Fruit fly (Drosophila melanogaster) whole organism, embryonic: ENCODE results near the gene Rlb1.
A peak's percentile ranks its signal among the peaks of the same experiment; 100 is the strongest.

Experiments
- Aef1 ChIP-seq: fragments of 200-800 bp; sonication (Bioruptor generic); IDR thresholded peaks from 3 replicates; pipeline ENCODE4 v1.3.6; 2022; ENCODE audit warnings: missing biosample characterization, missing genetic modification characterization
- B-H1 ChIP-seq: fragments of 200-800 bp; sonication (Bioruptor generic); IDR thresholded peaks from 3 replicates; pipeline ENCODE4 v1.3.6; 2022; ENCODE audit warnings: missing biosample characterization, missing genetic modification characterization
- CG12219 ChIP-seq: fragments of 200-800 bp; sonication (Bioruptor generic); optimal IDR thresholded peaks from 3 replicates; lab custom pipeline; 2018; ENCODE audit warnings: missing biosample characterization, mild to moderate bottlenecking, missing genetic modification characterization
- CG12236 ChIP-seq: fragments of 200-800 bp; sonication (Bioruptor generic); optimal IDR thresholded peaks from 2 replicates; lab custom pipeline; 2016; ENCODE audit warnings: missing biosample characterization, missing genetic modification characterization
- CG12942 ChIP-seq: fragments of 200-800 bp; sonication (Bioruptor generic); optimal IDR thresholded peaks from 3 replicates; lab custom pipeline; 2016; ENCODE audit warnings: missing biosample characterization, missing genetic modification characterization
- CG14014 ChIP-seq: fragments of 200-800 bp; sonication (Bioruptor generic); IDR thresholded peaks from 2 replicates; pipeline ENCODE4 v1.3.6; 2022; ENCODE audit warnings: missing biosample characterization, missing genetic modification characterization
- CG15073 ChIP-seq: fragments of 200-800 bp; sonication (Bioruptor generic); optimal IDR thresholded peaks from 2 replicates; lab custom pipeline; 2016; ENCODE audit warnings: missing biosample characterization, missing genetic modification characterization
- CG15601 ChIP-seq: fragments of 200-800 bp; sonication (Bioruptor generic); optimal IDR thresholded peaks from 3 replicates; lab custom pipeline; 2019; ENCODE audit warnings: missing biosample characterization, mild to moderate bottlenecking, missing genetic modification characterization, moderate library complexity
- CG17612 ChIP-seq: fragments of 200-800 bp; sonication (Bioruptor generic); IDR thresholded peaks from 2 replicates; pipeline ENCODE4 v1.3.6; 2022; ENCODE audit warnings: missing biosample characterization, missing genetic modification characterization
- CG17829 ChIP-seq: fragments of 200-800 bp; optimal IDR thresholded peaks from 2 replicates; lab custom pipeline; 2019; ENCODE audit warnings: missing biosample characterization, mild to moderate bottlenecking, missing genetic modification characterization, moderate library complexity
- CG2129 ChIP-seq: fragments of 200-800 bp; sonication (Bioruptor generic); IDR thresholded peaks from 2 replicates; pipeline ENCODE4 v1.3.6; 2022; ENCODE audit warnings: missing biosample characterization, missing genetic modification characterization; ENCODE audit not compliant: partially characterized antibody
- CG2199 ChIP-seq: fragments of 200-800 bp; sonication (Bioruptor generic); IDR thresholded peaks from 3 replicates; pipeline ENCODE4 v1.3.6; 2022; ENCODE audit warnings: missing biosample characterization, missing genetic modification characterization
- CG31224 ChIP-seq: fragments of 200-800 bp; sonication (Bioruptor generic); IDR thresholded peaks from 2 replicates; pipeline ENCODE4 v1.3.6; 2022; ENCODE audit warnings: missing biosample characterization, missing genetic modification characterization
- CG31388 ChIP-seq: fragments of 200-800 bp; sonication (Bioruptor generic); optimal IDR thresholded peaks from 2 replicates; lab custom pipeline; 2016; ENCODE audit warnings: missing biosample characterization, missing genetic modification characterization
- CG43689 ChIP-seq: fragments of 200-800 bp; sonication (Bioruptor generic); IDR thresholded peaks from 2 replicates; pipeline ENCODE4 v1.3.6; 2022; ENCODE audit warnings: missing biosample characterization, missing genetic modification characterization
- CG4707 ChIP-seq: fragments of 200-800 bp; sonication (Bioruptor generic); optimal IDR thresholded peaks from 2 replicates; lab custom pipeline; 2018; ENCODE audit warnings: missing biosample characterization, mild to moderate bottlenecking, missing genetic modification characterization, moderate library complexity
- CG6813 ChIP-seq: fragments of 200-800 bp; sonication (Bioruptor generic); optimal IDR thresholded peaks from 2 replicates; lab custom pipeline; 2017; ENCODE audit warnings: missing biosample characterization, missing genetic modification characterization, mild to moderate bottlenecking, moderate library complexity, missing genetic modification reagents
- CG9437 ChIP-seq: fragments of 200-800 bp; sonication (Bioruptor generic); optimal IDR thresholded peaks from 2 replicates; lab custom pipeline; 2018; ENCODE audit warnings: missing biosample characterization, mild to moderate bottlenecking, missing genetic modification characterization
- Deaf1 ChIP-seq: fragments of 200-800 bp; optimal IDR thresholded peaks from 3 replicates; lab custom pipeline; 2019; ENCODE audit warnings: missing biosample characterization, mild to moderate bottlenecking, missing genetic modification characterization, moderate library complexity
- E2f1 ChIP-seq: fragments of 200-800 bp; sonication (Bioruptor generic); IDR thresholded peaks from 2 replicates; pipeline ENCODE4 v1.3.6; 2022; ENCODE audit warnings: missing biosample characterization, missing genetic modification characterization
- Fer3 ChIP-seq: fragments of 200-800 bp; sonication (Bioruptor generic); optimal IDR thresholded peaks from 2 replicates; lab custom pipeline; 2018; ENCODE audit warnings: missing biosample characterization, mild to moderate bottlenecking, missing genetic modification characterization, moderate library complexity
- Gug ChIP-seq: fragments of 200-800 bp; sonication (Bioruptor generic); IDR thresholded peaks from 4 replicates; pipeline ENCODE4 v1.3.6; 2022; ENCODE audit warnings: missing biosample characterization, missing genetic modification characterization
- HHEX ChIP-seq: fragments of 200-800 bp; sonication (Bioruptor generic); optimal IDR thresholded peaks from 3 replicates; lab custom pipeline; 2017; ENCODE audit warnings: missing biosample characterization, mild to moderate bottlenecking, missing genetic modification characterization, missing genetic modification reagents
- HmgD ChIP-seq: fragments of 200-800 bp; sonication (Bioruptor generic); optimal IDR thresholded peaks from 3 replicates; lab custom pipeline; 2016; ENCODE audit warnings: missing biosample characterization, missing genetic modification characterization
- Hmr ChIP-seq: fragments of 200-800 bp; sonication (Bioruptor generic); optimal IDR thresholded peaks from 3 replicates; lab custom pipeline; 2017; ENCODE audit warnings: mild to moderate bottlenecking, missing biosample characterization, missing genetic modification reagents, missing genetic modification characterization
- Nf-YA ChIP-seq: fragments of 200-800 bp; sonication (Bioruptor generic); IDR thresholded peaks from 2 replicates; pipeline ENCODE4 v1.3.6; 2022; ENCODE audit warnings: missing biosample characterization, missing genetic modification characterization
- Rx ChIP-seq: fragments of 200-800 bp; sonication (Bioruptor generic); IDR thresholded peaks from 2 replicates; pipeline ENCODE4 v1.3.6; 2022; ENCODE audit warnings: missing biosample characterization, missing genetic modification characterization
- Tbp ChIP-seq: fragments of >200 bp; optimal IDR thresholded peaks from 2 replicates; lab custom pipeline; 2018; ENCODE audit warnings: missing biosample characterization, missing genetic modification characterization
- ase ChIP-seq: fragments of 200-800 bp; sonication (Bioruptor generic); IDR thresholded peaks from 3 replicates; pipeline ENCODE4 v1.3.6; 2022; ENCODE audit warnings: missing biosample characterization, missing genetic modification characterization
- bowl ChIP-seq: fragments of 200-800 bp; sonication (Bioruptor generic); IDR thresholded peaks from 2 replicates; pipeline ENCODE4 v1.3.6; 2022; ENCODE audit warnings: missing biosample characterization, missing genetic modification characterization
- corto ChIP-seq: fragments of 200-800 bp; sonication (Bioruptor generic); optimal IDR thresholded peaks from 2 replicates; lab custom pipeline; 2016; ENCODE audit warnings: missing biosample characterization, mild to moderate bottlenecking, missing genetic modification characterization, moderate library complexity
- crol ChIP-seq: fragments of 200-800 bp; sonication (Bioruptor generic); IDR thresholded peaks from 2 replicates; pipeline ENCODE4 v1.3.6; 2022; ENCODE audit warnings: missing biosample characterization, missing genetic modification characterization
- dati ChIP-seq: fragments of 200-800 bp; sonication (Bioruptor generic); IDR thresholded peaks from 2 replicates; pipeline ENCODE4 v1.3.6; 2022; ENCODE audit warnings: missing biosample characterization, missing genetic modification characterization
- dm ChIP-seq: fragments of 200-800 bp; sonication (Bioruptor generic); optimal IDR thresholded peaks from 3 replicates; lab custom pipeline; 2016; ENCODE audit warnings: missing biosample characterization, missing genetic modification characterization
- dmrt99B ChIP-seq: fragments of 200-800 bp; sonication (Bioruptor generic); optimal IDR thresholded peaks from 2 replicates; lab custom pipeline; 2018; ENCODE audit warnings: missing biosample characterization, mild to moderate bottlenecking, missing genetic modification characterization, moderate library complexity
- emc ChIP-seq: fragments of 200-800 bp; sonication (Bioruptor generic); optimal IDR thresholded peaks from 2 replicates; lab custom pipeline; 2016; ENCODE audit warnings: missing biosample characterization, missing genetic modification characterization
- en ChIP-seq: fragments of 200-800 bp; sonication (Bioruptor generic); optimal IDR thresholded peaks from 2 replicates; lab custom pipeline; 2016; ENCODE audit warnings: missing biosample characterization, missing genetic modification characterization
- fd102C ChIP-seq: fragments of 200-800 bp; sonication (Bioruptor generic); optimal IDR thresholded peaks from 2 replicates; lab custom pipeline; 2018; ENCODE audit warnings: missing biosample characterization, mild to moderate bottlenecking, missing genetic modification characterization, moderate library complexity
- gce ChIP-seq: fragments of 200-800 bp; sonication (Bioruptor generic); IDR thresholded peaks from 3 replicates; pipeline ENCODE4 v1.3.6; 2022; ENCODE audit warnings: missing biosample characterization, missing genetic modification characterization
- gcm2 ChIP-seq: fragments of 200-800 bp; sonication (Bioruptor generic); optimal IDR thresholded peaks from 2 replicates; lab custom pipeline; 2016; ENCODE audit warnings: missing biosample characterization, missing genetic modification characterization
- ind ChIP-seq: fragments of 200-800 bp; sonication (Bioruptor generic); optimal IDR thresholded peaks from 3 replicates; lab custom pipeline; 2016; ENCODE audit warnings: missing biosample characterization, missing genetic modification characterization
- kah ChIP-seq: fragments of 200-800 bp; sonication (Bioruptor generic); optimal IDR thresholded peaks from 2 replicates; lab custom pipeline; 2018; ENCODE audit warnings: missing biosample characterization, mild to moderate bottlenecking, missing genetic modification characterization
- ken ChIP-seq: fragments of 200-800 bp; sonication (Bioruptor generic); IDR thresholded peaks from 3 replicates; pipeline ENCODE4 v1.3.6; 2022; ENCODE audit warnings: missing biosample characterization, missing genetic modification characterization
- nom ChIP-seq: fragments of 200-800 bp; sonication (Bioruptor generic); optimal IDR thresholded peaks from 2 replicates; lab custom pipeline; 2017; ENCODE audit warnings: missing biosample characterization, missing genetic modification characterization, mild to moderate bottlenecking, moderate library complexity, missing genetic modification reagents
- psq ChIP-seq: fragments of 200-800 bp; sonication (Bioruptor generic); optimal IDR thresholded peaks from 2 replicates; lab custom pipeline; 2017; ENCODE audit warnings: missing biosample characterization, missing genetic modification characterization
- rib ChIP-seq: fragments of 200-800 bp; sonication (Bioruptor generic); IDR thresholded peaks from 2 replicates; pipeline ENCODE4 v1.3.6; 2022; ENCODE audit warnings: missing biosample characterization, missing genetic modification characterization
- shn ChIP-seq: fragments of 200-800 bp; sonication (Bioruptor generic); optimal IDR thresholded peaks from 3 replicates; lab custom pipeline; 2016; ENCODE audit warnings: missing biosample characterization, missing genetic modification characterization
- slbo ChIP-seq: fragments of 200-800 bp; sonication (Bioruptor generic); IDR thresholded peaks from 2 replicates; pipeline ENCODE4 v1.3.6; 2022; ENCODE audit warnings: missing biosample characterization, missing genetic modification characterization
- vfl ChIP-seq: fragments of 200-800 bp; sonication (Bioruptor generic); optimal IDR thresholded peaks from 2 replicates; lab custom pipeline; 2016; ENCODE audit warnings: missing biosample characterization, missing genetic modification characterization
- yki ChIP-seq: fragments of >200 bp; optimal IDR thresholded peaks from 3 replicates; lab custom pipeline; 2018
- zen ChIP-seq: fragments of 200-800 bp; sonication (Bioruptor generic); optimal IDR thresholded peaks from 3 replicates; lab custom pipeline; 2018; ENCODE audit warnings: missing biosample characterization, mild to moderate bottlenecking, missing genetic modification characterization, moderate library complexity

The Rlb1 gene

dm6 chr3R:9493627-9494626 is 19.2 kb upstream of the Rlb1 start, which contains the start of gene CG16779 (continued):
- TF ChIP-seq crol (GFP tag; lab: Robert Waterston, UW) (peak; percentile 90), nom (GFP tag; lab: Kevin White, UChicago) (no peak), yki (lab: Kevin White, UChicago) (no peak), CG2129 (no peak), HHEX (GFP tag; lab: Kevin White, UChicago) (peak; percentile 16), Hmr (GFP tag; lab: Kevin White, UChicago) (peak; percentile 15), fd102C (GFP tag; lab: Kevin White, UChicago) (no peak), E2f1 (GFP tag; lab: Robert Waterston, UW) (no peak), Aef1 (GFP tag; lab: Robert Waterston, UW) (no peak), Deaf1 (tag; lab: Kevin White, UChicago) (peak; percentile 90), kah (GFP tag; lab: Kevin White, UChicago) (no peak), zen (tag; lab: Kevin White, UChicago) (peak; percentile 69), corto (GFP tag; lab: Kevin White, UChicago) (no peak), psq (GFP tag; lab: Kevin White, UChicago) (no peak), CG4707 (GFP tag; lab: Kevin White, UChicago) (no peak), emc (GFP tag; lab: Kevin White, UChicago) (no peak), ase (GFP tag; lab: Robert Waterston, UW) (no peak), bowl (GFP tag; lab: Robert Waterston, UW) (no peak), Gug (no peak), gcm2 (GFP tag; lab: Kevin White, UChicago) (no peak), CG15601 (tag; lab: Kevin White, UChicago) (peak; percentile 5), shn (no peak), dmrt99B (tag; lab: Kevin White, UChicago) (peak; percentile 61), Tbp (GFP tag; lab: Kevin White, UChicago) (no peak), ind (GFP tag; lab: Kevin White, UChicago) (peak; percentile 17), Fer3 (tag; lab: Kevin White, UChicago) (peak; percentile 31), CG31224 (GFP tag; lab: Robert Waterston, UW) (no peak), HmgD (no peak), CG12236 (no peak), CG17612 (GFP tag; lab: Robert Waterston, UW) (no peak), dati (GFP tag; lab: Robert Waterston, UW) (no peak), ken (GFP tag; lab: Robert Waterston, UW) (no peak), gce (GFP tag; lab: Robert Waterston, UW) (no peak), CG6813 (GFP tag; lab: Kevin White, UChicago) (peak; percentile 30), CG12942 (GFP tag; lab: Kevin White, UChicago) (no peak), CG12219 (GFP tag; lab: Kevin White, UChicago) (no peak), vfl (GFP tag; lab: Kevin White, UChicago) (no peak), CG2199 (GFP tag; lab: Robert Waterston, UW) (no peak), CG15073 (GFP tag; lab: Kevin White, UChicago) (no peak), CG43689 (GFP tag; lab: Robert Waterston, UW) (no peak), B-H1 (GFP tag; lab: Robert Waterston, UW) (no peak), CG9437 (GFP tag; lab: Kevin White, UChicago) (peak; percentile 21), en (GFP tag; lab: Kevin White, UChicago) (no peak), rib (GFP tag; lab: Robert Waterston, UW) (no peak), slbo (GFP tag; lab: Robert Waterston, UW) (0 out of 2 replicates have a peak, but pooled peaks have one; percentile 3), CG14014 (GFP tag; lab: Robert Waterston, UW) (no peak), dm (GFP tag; lab: Kevin White, UChicago) (no peak), Rx (GFP tag; lab: Robert Waterston, UW) (no peak), Nf-YA (no peak), CG31388 (GFP tag; lab: Kevin White, UChicago) (no peak), CG17829 (tag; lab: Kevin White, UChicago) (no peak)
